Fruit fly (Drosophila melanogaster) whole organism, prepupa: ENCODE measurements around the gene CG42271.
A peak's percentile ranks its signal among the peaks of the same experiment; 100 is the strongest.

Experiments used
- Blimp-1 ChIP-seq: fragments of 200-800 bp; sonication (Bioruptor generic); optimal IDR thresholded peaks from 3 replicates; lab custom pipeline; 2017; ENCODE audit warnings: missing biosample characterization, missing genetic modification characterization, mild to moderate bottlenecking, moderate library complexity, missing genetic modification reagents
- CG10631 ChIP-seq: fragments of 200-800 bp; sonication (Bioruptor generic); optimal IDR thresholded peaks from 2 replicates; lab custom pipeline; 2016; ENCODE audit warnings: missing biosample characterization, missing genetic modification characterization
- CG11762 ChIP-seq: fragments of 200-800 bp; sonication (Bioruptor generic); optimal IDR thresholded peaks from 3 replicates; lab custom pipeline; 2016; ENCODE audit warnings: missing biosample characterization, missing genetic modification characterization; ENCODE audit not compliant: insufficient read depth
- CG11902 ChIP-seq: fragments of 200-800 bp; sonication (Bioruptor generic); optimal IDR thresholded peaks from 3 replicates; lab custom pipeline; 2016; ENCODE audit warnings: missing biosample characterization, missing genetic modification characterization
- CG15336 ChIP-seq: fragments of 200-800 bp; sonication (Bioruptor generic); IDR thresholded peaks from 2 replicates; pipeline ENCODE4 v1.3.6; 2022; ENCODE audit warnings: missing biosample characterization, missing genetic modification characterization
- CG16779 ChIP-seq: fragments of 200-800 bp; sonication (Bioruptor generic); optimal IDR thresholded peaks from 3 replicates; lab custom pipeline; 2017; ENCODE audit warnings: missing biosample characterization, mild to moderate bottlenecking, missing genetic modification characterization
- CG3032 ChIP-seq: fragments of 200-800 bp; optimal IDR thresholded peaks from 2 replicates; lab custom pipeline; 2019; ENCODE audit warnings: missing biosample characterization, mild to moderate bottlenecking, missing genetic modification characterization, moderate library complexity
- CG31627 ChIP-seq: fragments of 200-800 bp; sonication (Bioruptor generic); optimal IDR thresholded peaks from 3 replicates; lab custom pipeline; 2016; ENCODE audit warnings: missing biosample characterization, missing genetic modification characterization
- CG32006 ChIP-seq: fragments of 200-800 bp; sonication (Bioruptor generic); optimal IDR thresholded peaks from 3 replicates; lab custom pipeline; 2017; ENCODE audit warnings: missing biosample characterization, mild to moderate bottlenecking, missing genetic modification characterization
- CG34406 ChIP-seq: fragments of 200-800 bp; sonication (Bioruptor generic); optimal IDR thresholded peaks from 3 replicates; lab custom pipeline; 2016; ENCODE audit warnings: missing biosample characterization, missing genetic modification characterization
- CG3919 ChIP-seq: fragments of 200-800 bp; sonication (Bioruptor generic); optimal IDR thresholded peaks from 3 replicates; lab custom pipeline; 2016; ENCODE audit warnings: missing biosample characterization, missing genetic modification characterization
- CG4318 ChIP-seq: fragments of 200-800 bp; sonication (Bioruptor generic); optimal IDR thresholded peaks from 3 replicates; lab custom pipeline; 2017; ENCODE audit warnings: missing biosample characterization, mild to moderate bottlenecking, missing genetic modification characterization
- CG6163 ChIP-seq: fragments of 200-800 bp; sonication (Bioruptor generic); IDR thresholded peaks from 3 replicates; pipeline ENCODE4 v1.3.6; 2022; ENCODE audit warnings: missing biosample characterization, missing genetic modification characterization
- CG6276 ChIP-seq: fragments of 200-800 bp; sonication (Bioruptor generic); optimal IDR thresholded peaks from 2 replicates; lab custom pipeline; 2017; ENCODE audit warnings: missing biosample characterization, mild to moderate bottlenecking, missing genetic modification characterization
- CG6808 ChIP-seq: fragments of 200-800 bp; sonication (Bioruptor generic); optimal IDR thresholded peaks from 3 replicates; lab custom pipeline; 2017; ENCODE audit warnings: missing biosample characterization, missing genetic modification characterization, mild to moderate bottlenecking, moderate library complexity, missing genetic modification reagents
- CG7368 ChIP-seq: fragments of 200-800 bp; sonication (Bioruptor generic); optimal IDR thresholded peaks from 3 replicates; lab custom pipeline; 2016; ENCODE audit warnings: missing biosample characterization, missing genetic modification characterization
- CG8319 ChIP-seq: fragments of 200-800 bp; sonication (Bioruptor generic); optimal IDR thresholded peaks from 3 replicates; lab custom pipeline; 2016; ENCODE audit warnings: missing biosample characterization, missing genetic modification characterization
- CG8632 ChIP-seq: fragments of 200-800 bp; sonication (Bioruptor generic); optimal IDR thresholded peaks from 3 replicates; lab custom pipeline; 2016; ENCODE audit warnings: missing biosample characterization, missing genetic modification characterization
- Eip78C ChIP-seq: fragments of 200-800 bp; sonication (Bioruptor generic); peaks from one replicate; lab custom pipeline; 2016; ENCODE audit warnings: missing biosample characterization, missing genetic modification characterization
- Eip93F ChIP-seq: fragments of 200-800 bp; sonication (Bioruptor generic); optimal IDR thresholded peaks from 2 replicates; lab custom pipeline; 2016; ENCODE audit warnings: missing biosample characterization, mild to moderate bottlenecking, missing genetic modification characterization
- Ets21C ChIP-seq: fragments of 200-800 bp; sonication (Bioruptor generic); optimal IDR thresholded peaks from 3 replicates; lab custom pipeline; 2016; ENCODE audit warnings: missing biosample characterization, missing genetic modification characterization
- Ets96B ChIP-seq: fragments of 200-800 bp; optimal IDR thresholded peaks from 2 replicates; lab custom pipeline; 2019; ENCODE audit warnings: missing biosample characterization, mild to moderate bottlenecking, missing genetic modification characterization, moderate library complexity
- Gug ChIP-seq: fragments of 200-800 bp; sonication (Bioruptor generic); IDR thresholded peaks from 2 replicates; pipeline ENCODE4 v1.3.6; 2022; ENCODE audit warnings: missing biosample characterization, missing genetic modification characterization
- Hr39 ChIP-seq: fragments of 200-800 bp; sonication (Bioruptor generic); optimal IDR thresholded peaks from 2 replicates; lab custom pipeline; 2016; ENCODE audit warnings: missing biosample characterization, missing genetic modification characterization
- Met ChIP-seq: fragments of 200-800 bp; sonication (Bioruptor generic); optimal IDR thresholded peaks from 3 replicates; lab custom pipeline; 2016; ENCODE audit warnings: missing biosample characterization, missing genetic modification characterization
- Smox ChIP-seq: fragments of 200-800 bp; sonication (Bioruptor generic); optimal IDR thresholded peaks from 3 replicates; lab custom pipeline; 2016; ENCODE audit warnings: missing biosample characterization, missing genetic modification characterization
- achi ChIP-seq: fragments of 200-800 bp; sonication (Bioruptor generic); optimal IDR thresholded peaks from 3 replicates; lab custom pipeline; 2016; ENCODE audit warnings: missing biosample characterization, missing genetic modification characterization
- cyc ChIP-seq: fragments of 200-800 bp; sonication (Bioruptor generic); optimal IDR thresholded peaks from 3 replicates; lab custom pipeline; 2016; ENCODE audit warnings: missing biosample characterization, missing genetic modification characterization
- dsx ChIP-seq: fragments of 200-800 bp; optimal IDR thresholded peaks from 3 replicates; lab custom pipeline; 2019; ENCODE audit warnings: missing biosample characterization, mild to moderate bottlenecking, missing genetic modification characterization, moderate library complexity; ENCODE audit not compliant: poor library complexity, severe bottlenecking
- eg ChIP-seq: fragments of 200-800 bp; sonication (Bioruptor generic); IDR thresholded peaks from 3 replicates; pipeline ENCODE4 v1.3.6; 2022; ENCODE audit warnings: missing biosample characterization, missing genetic modification characterization
- fkh ChIP-seq: fragments of 200-800 bp; sonication (Bioruptor generic); optimal IDR thresholded peaks from 3 replicates; lab custom pipeline; 2017; ENCODE audit warnings: missing biosample characterization, mild to moderate bottlenecking, missing genetic modification characterization, moderate library complexity
- lz ChIP-seq: fragments of 200-800 bp; sonication (Bioruptor generic); optimal IDR thresholded peaks from 3 replicates; lab custom pipeline; 2016; ENCODE audit warnings: missing biosample characterization, missing genetic modification characterization
- net ChIP-seq: fragments of 200-800 bp; sonication (Bioruptor generic); optimal IDR thresholded peaks from 3 replicates; lab custom pipeline; 2016; ENCODE audit warnings: missing biosample characterization, missing genetic modification characterization
- salr ChIP-seq, 2 experiments: fragments of 200-800 bp; sonication (Bioruptor generic); optimal IDR thresholded peaks; 3 replicates each; lab custom pipeline; 2016 to 2018; ENCODE audit warnings: missing biosample characterization in 2 of 2, missing genetic modification characterization in 2 of 2, mild to moderate bottlenecking in 1 of 2
- spab ChIP-seq: fragments of 200-800 bp; sonication (Bioruptor generic); optimal IDR thresholded peaks from 2 replicates; lab custom pipeline; 2017; ENCODE audit warnings: missing biosample characterization, mild to moderate bottlenecking, missing genetic modification characterization, missing genetic modification reagents
- ss ChIP-seq, 2 experiments: fragments of 200-800 bp; sonication (Bioruptor generic); optimal IDR thresholded peaks; 2 replicates in 1 of 2; 3 replicates in 1 of 2; lab custom pipeline; 2017 to 2018; ENCODE audit warnings: mild to moderate bottlenecking in 2 of 2, missing biosample characterization in 2 of 2, missing genetic modification characterization in 2 of 2, moderate library complexity in 1 of 2
- svp ChIP-seq: fragments of 200-800 bp; sonication (Bioruptor generic); peaks from one replicate; lab custom pipeline; 2016; ENCODE audit warnings: missing biosample characterization, missing genetic modification characterization
- topi ChIP-seq: fragments of 200-800 bp; sonication (Bioruptor generic); optimal IDR thresholded peaks from 3 replicates; lab custom pipeline; 2016; ENCODE audit warnings: missing biosample characterization, missing genetic modification characterization
- vri ChIP-seq: fragments of 200-800 bp; sonication (Bioruptor generic); optimal IDR thresholded peaks from 3 replicates; lab custom pipeline; 2016; ENCODE audit warnings: missing biosample characterization, mild to moderate bottlenecking, missing genetic modification characterization

Gene CG42271

dm6 chrX:14218045-14218483, 15.8 kb downstream of the CG42271 start (continued):
- TF ChIP-seq CG10631 (peak; percentile 97), CG8632 (GFP tag; lab: Kevin White, UChicago) (peak; percentile 98), CG34406 (GFP tag; lab: Kevin White, UChicago) (peak; percentile 97), CG11902 (peak; percentile 91), CG11762 (GFP tag; lab: Kevin White, UChicago) (peak; percentile 96), CG16779 (peak; percentile 90), fkh (GFP tag; lab: Kevin White, UChicago) (peak; percentile 44), CG3919 (GFP tag; lab: Kevin White, UChicago) (peak; percentile 97)

dm6 chrX:14216844-14217243, 17.0 kb downstream of the CG42271 start:
- no peak for TF ChIP-seq cyc (GFP tag; lab: Kevin White, UChicago)
- TF ChIP-seq CG32006 = peak; percentile 43
- peak; percentile 61 for TF ChIP-seq svp (GFP tag; lab: Kevin White, UChicago)
- TF ChIP-seq CG8632 (GFP tag; lab: Kevin White, UChicago) = no peak
- peak; percentile 74 for TF ChIP-seq Eip78C
- TF ChIP-seq CG10631 = peak; percentile 23
- TF ChIP-seq CG8319 = no peak

- peak; percentile 80 for TF ChIP-seq svp (GFP tag; lab: Kevin White, UChicago)
- peak; percentile 36; the same call in 1 of the 3 replicates for TF ChIP-seq CG6163 (GFP tag; lab: Robert Waterston, UW)
- TF ChIP-seq Met (GFP tag; lab: Kevin White, UChicago) = peak; percentile 38
- TF ChIP-seq Hr39 (GFP tag; lab: Kevin White, UChicago) = peak; percentile 25
- TF ChIP-seq CG32006 = peak; percentile 38
- TF ChIP-seq Blimp-1 (GFP tag; lab: Kevin White, UChicago) = no peak
- no peak for TF ChIP-seq salr (GFP tag; optimal IDR thresholded peaks at IDR 0.05; lab: Kevin White, UChicago)
- TF ChIP-seq fkh (GFP tag; lab: Kevin White, UChicago) = peak; percentile 42
- peak; percentile 66 for TF ChIP-seq Eip78C
- TF ChIP-seq Ets21C = peak; percentile 6
- peak; percentile 56 for TF ChIP-seq vri
- peak in 1 of 2 experiments; percentile 17 for TF ChIP-seq ss (GFP tag; optimal IDR thresholded peaks at IDR 0.05; lab: Kevin White, UChicago)
- TF ChIP-seq Eip93F (GFP tag; lab: Kevin White, UChicago) = no peak
- peak; percentile 16 for TF ChIP-seq CG31627 (GFP tag; lab: Kevin White, UChicago)
- TF ChIP-seq CG3032 (tag; lab: Kevin White, UChicago) = peak; percentile 41
- TF ChIP-seq Smox (GFP tag; lab: Kevin White, UChicago) = peak; percentile 9
- TF ChIP-seq lz (GFP tag; lab: Kevin White, UChicago) = peak; percentile 14
- TF ChIP-seq topi = peak; percentile 17
- TF ChIP-seq CG11902 = no peak
- TF ChIP-seq Ets96B (tag; lab: Kevin White, UChicago) = peak; percentile 10
These were observed 18.0 kb downstream of the CG42271 start for dm6 chrX:14215834-14216233.

dm6 chrX:14214505-14215449, 19.1 kb downstream of the CG42271 start:
- TF ChIP-seq vri (no peak), CG6276 (peak; percentile 87), CG16779 (peak; percentile 80), spab (GFP tag; lab: Kevin White, UChicago) (peak; percentile 65), CG6808 (peak; percentile 71), Hr39 (GFP tag; lab: Kevin White, UChicago) (no peak), CG31627 (GFP tag; lab: Kevin White, UChicago) (no peak), ss (GFP tag; optimal IDR thresholded peaks at IDR 0.05; lab: Kevin White, UChicago) (peak; percentile 33 to 64), lz (GFP tag; lab: Kevin White, UChicago) (peak; percentile 2), Eip93F (GFP tag; lab: Kevin White, UChicago) (no peak), topi (no peak), CG8632 (GFP tag; lab: Kevin White, UChicago) (peak; percentile 32), CG11762 (GFP tag; lab: Kevin White, UChicago) (peak; percentile 45), eg (GFP tag; lab: Robert Waterston, UW) (peak; percentile 84), CG3919 (GFP tag; lab: Kevin White, UChicago) (peak; percentile 61), achi (GFP tag; lab: Kevin White, UChicago) (peak; percentile 71), Smox (GFP tag; lab: Kevin White, UChicago) (no peak), CG10631 (peak; percentile 73), dsx (peak; percentile 72), CG7368 (GFP tag; lab: Kevin White, UChicago) (no peak), net (GFP tag; lab: Kevin White, UChicago) (peak; percentile 16), CG15336 (GFP tag; lab: Robert Waterston, UW) (peak; percentile 88), CG6163 (GFP tag; lab: Robert Waterston, UW) (peak; percentile 80), CG4318 (GFP tag; lab: Kevin White, UChicago) (peak; percentile 69), CG3032 (tag; lab: Kevin White, UChicago) (peak; percentile 75), Gug (GFP tag; lab: Robert Waterston, UW) (peak; percentile 80), CG34406 (GFP tag; lab: Kevin White, UChicago) (peak; percentile 46), fkh (GFP tag; lab: Kevin White, UChicago) (no peak)
